Fruit fly (Drosophila melanogaster) whole organism, prepupa: ENCODE results near the gene CG31957.

ENCODE experiments used
- CG10669 ChIP-seq: fragments of 200-800 bp; sonication (Bioruptor generic); optimal IDR thresholded peaks from 3 replicates; lab custom pipeline; 2018; ENCODE audit warnings: missing biosample characterization, mild to moderate bottlenecking, missing genetic modification characterization, moderate library complexity
- CG11762 ChIP-seq: fragments of 200-800 bp; sonication (Bioruptor generic); optimal IDR thresholded peaks from 3 replicates; lab custom pipeline; 2016; ENCODE audit warnings: missing biosample characterization, missing genetic modification characterization; ENCODE audit not compliant: insufficient read depth
- CG1621 ChIP-seq: fragments of 200-800 bp; sonication (Bioruptor generic); optimal IDR thresholded peaks from 3 replicates; lab custom pipeline; 2018; ENCODE audit warnings: missing biosample characterization, mild to moderate bottlenecking, missing genetic modification characterization
- CG3032 ChIP-seq: fragments of 200-800 bp; optimal IDR thresholded peaks from 2 replicates; lab custom pipeline; 2019; ENCODE audit warnings: missing biosample characterization, mild to moderate bottlenecking, missing genetic modification characterization, moderate library complexity
- CG6276 ChIP-seq: fragments of 200-800 bp; sonication (Bioruptor generic); optimal IDR thresholded peaks from 2 replicates; lab custom pipeline; 2017; ENCODE audit warnings: missing biosample characterization, mild to moderate bottlenecking, missing genetic modification characterization
- CG9139 ChIP-seq: fragments of 200-800 bp; sonication (Bioruptor generic); optimal IDR thresholded peaks from 3 replicates; lab custom pipeline; 2017; ENCODE audit warnings: missing biosample characterization, mild to moderate bottlenecking, missing genetic modification characterization
- Hr4 ChIP-seq: fragments of 200-800 bp; sonication (Bioruptor generic); optimal IDR thresholded peaks from 3 replicates; lab custom pipeline; 2016; ENCODE audit warnings: missing biosample characterization, missing genetic modification characterization
- Lpt ChIP-seq: fragments of 200-800 bp; sonication (Bioruptor generic); optimal IDR thresholded peaks from 3 replicates; lab custom pipeline; 2016; ENCODE audit warnings: missing biosample characterization, missing genetic modification characterization
- Met ChIP-seq: fragments of 200-800 bp; sonication (Bioruptor generic); optimal IDR thresholded peaks from 3 replicates; lab custom pipeline; 2016; ENCODE audit warnings: missing biosample characterization, missing genetic modification characterization
- Smox ChIP-seq: fragments of 200-800 bp; sonication (Bioruptor generic); optimal IDR thresholded peaks from 3 replicates; lab custom pipeline; 2016; ENCODE audit warnings: missing biosample characterization, missing genetic modification characterization
- Sox102F ChIP-seq: fragments of 200-800 bp; sonication (Bioruptor generic); optimal IDR thresholded peaks from 2 replicates; lab custom pipeline; 2016; ENCODE audit warnings: missing biosample characterization, mild to moderate bottlenecking, missing genetic modification characterization
- eg ChIP-seq: fragments of 200-800 bp; sonication (Bioruptor generic); IDR thresholded peaks from 3 replicates; pipeline ENCODE4 v1.3.6; 2022; ENCODE audit warnings: missing biosample characterization, missing genetic modification characterization
- pdm3 ChIP-seq: fragments of 200-800 bp; sonication (Bioruptor generic); optimal IDR thresholded peaks from 3 replicates; lab custom pipeline; 2016; ENCODE audit warnings: missing biosample characterization, missing genetic modification characterization
- topi ChIP-seq: fragments of 200-800 bp; sonication (Bioruptor generic); optimal IDR thresholded peaks from 3 replicates; lab custom pipeline; 2016; ENCODE audit warnings: missing biosample characterization, missing genetic modification characterization

DNA sequence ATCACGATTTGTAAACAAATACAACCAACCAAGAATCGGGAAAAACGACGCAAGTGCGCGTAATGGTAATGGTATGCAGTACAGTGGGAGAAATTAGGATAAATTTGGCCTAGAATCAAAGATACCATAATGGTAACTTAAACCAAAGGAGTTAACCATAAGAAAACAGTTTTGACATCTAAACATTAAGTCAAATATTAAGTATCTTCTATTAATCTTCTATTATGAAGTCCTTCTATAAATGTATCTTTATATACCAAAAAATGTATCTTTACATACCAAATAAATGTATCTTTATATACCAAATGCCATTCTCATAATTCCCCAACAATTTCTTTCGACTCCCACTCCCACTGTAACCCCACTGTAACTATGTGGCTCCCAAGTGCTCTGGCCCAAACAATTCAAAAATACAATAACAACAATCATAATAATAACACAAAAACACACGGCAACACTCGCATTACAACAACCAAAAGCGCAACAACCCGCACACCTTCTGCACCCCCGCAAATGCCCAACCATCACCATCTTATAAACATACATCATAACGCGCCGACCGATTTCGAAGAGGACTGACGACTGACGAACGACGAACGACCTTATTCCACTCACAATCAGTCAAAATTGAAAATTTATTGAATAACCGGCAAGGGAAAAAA lies 16.6 kb downstream of the CG31957 start:
- TF ChIP-seq eg (GFP tag; lab: Robert Waterston, UW) (no peak), CG3032 (tag; lab: Kevin White, UChicago) (no peak), Lpt (GFP tag; lab: Kevin White, UChicago) (no peak), CG11762 (no peak), Sox102F (no peak), CG9139 (no peak), Met (peak; percentile 6), CG1621 (tag; lab: Kevin White, UChicago) (no peak), topi (GFP tag; lab: Kevin White, UChicago) (peak; percentile 28), Smox (GFP tag; lab: Kevin White, UChicago) (no peak), CG6276 (GFP tag; lab: Kevin White, UChicago) (no peak), CG10669 (no peak), Hr4 (GFP tag; lab: Kevin White, UChicago) (no peak), pdm3 (no peak)
